Worm (Caenorhabditis elegans) whole organism, L2 larva: Measurements from ENCODE around the gene W01C9.2.

Source experiments
- ceh-16 ChIP-seq: fragments of 150-350 bp; optimal IDR thresholded peaks from 2 replicates; lab custom pipeline; 2014; ENCODE audit warnings: missing biosample characterization, missing genetic modification characterization
- mab-5 ChIP-seq: fragments of 150-350 bp; optimal IDR thresholded peaks from 2 replicates; lab custom pipeline; 2014; ENCODE audit warnings: missing biosample characterization, missing genetic modification characterization
- nhr-11 ChIP-seq: fragments of 150-350 bp; optimal IDR thresholded peaks from 2 replicates; lab custom pipeline; 2014; ENCODE audit warnings: missing biosample characterization, missing genetic modification characterization
- nhr-21 ChIP-seq: fragments of 150-350 bp; optimal IDR thresholded peaks from 2 replicates; lab custom pipeline; 2014; ENCODE audit warnings: missing biosample characterization, missing genetic modification characterization

ce11 chrII:8498173-8498572, 38.0 kb upstream of the W01C9.2 start:
- TF ChIP-seq nhr-21 (tag; lab: Kevin White, UChicago): no peak
- no peak for TF ChIP-seq nhr-11 (tag; lab: Kevin White, UChicago)
- TF ChIP-seq ceh-16 (tag; lab: Kevin White, UChicago): no peak
- TF ChIP-seq mab-5 (tag; lab: Kevin White, UChicago): no peak
